Worm (Caenorhabditis elegans): ENCODE measurements around the gene catp-3.

DNA sequence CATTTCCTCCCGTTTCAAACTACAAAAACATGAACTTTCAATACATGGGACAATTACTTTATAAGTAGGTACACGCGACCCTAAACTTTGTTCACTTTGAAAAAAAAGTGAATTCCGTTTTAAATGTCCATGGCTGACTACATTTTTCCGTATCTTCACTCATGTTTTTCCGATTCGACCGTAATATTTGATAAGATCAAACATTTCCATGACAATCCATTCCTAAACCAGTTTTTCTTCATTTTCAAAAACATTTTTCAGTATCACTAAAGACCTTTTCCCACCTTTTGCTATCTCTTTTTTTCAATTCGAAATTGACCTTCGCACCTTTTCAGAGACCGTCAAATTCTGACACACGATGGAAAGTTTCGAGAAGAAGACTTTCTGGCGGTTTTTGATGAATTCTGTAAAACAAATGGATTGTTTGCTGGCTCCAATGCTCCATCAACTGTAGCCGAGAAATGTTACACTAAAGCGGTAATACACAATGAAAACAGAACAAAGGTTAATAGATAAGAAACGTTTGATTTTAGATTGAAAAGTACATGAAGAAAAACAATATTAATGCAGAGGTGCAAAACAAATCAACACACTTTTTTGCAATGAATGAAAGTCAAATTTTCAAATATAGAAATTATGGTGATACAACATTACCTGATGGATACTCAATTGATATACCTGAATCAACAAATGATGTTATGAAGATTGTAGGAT, 48.2 kb upstream of the catp-3 start:
- TF ChIP-seq nhr-77 (tag; optimal IDR thresholded peaks at IDR 0.05) (no peak), fos-1 (tag; optimal IDR thresholded peaks at IDR 0.05) (no peak), aha-1 (tag; optimal IDR thresholded peaks at IDR 0.05) (no peak), ces-1 (GFP tag; optimal IDR thresholded peaks at IDR 0.05) (no peak), fkh-4 (tag; optimal IDR thresholded peaks at IDR 0.05; ENCODE audit: borderline replicate concordance) (no peak), zag-1 (tag; optimal IDR thresholded peaks at IDR 0.05) (no peak)
